Worm (Caenorhabditis elegans): ENCODE results near the gene K07E3.9.

DNA sequence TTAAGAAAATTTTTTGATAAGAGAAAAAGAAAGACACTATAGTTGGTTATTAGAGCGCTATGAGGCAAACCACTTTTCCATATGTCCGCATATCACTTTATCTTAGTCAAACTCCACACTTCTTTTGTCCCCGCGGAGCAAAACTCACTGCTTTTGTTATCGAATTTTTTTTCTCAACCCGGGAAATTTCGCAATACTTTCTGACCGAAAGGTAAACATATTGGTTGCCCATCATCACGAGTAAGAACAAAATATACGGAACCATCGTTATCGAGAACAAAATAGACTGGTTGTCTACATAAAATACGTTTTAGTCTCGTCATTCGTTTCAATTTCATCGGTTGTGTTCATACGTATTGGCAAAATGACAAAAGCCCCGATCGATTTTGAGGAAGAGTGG lies 38.7 kb upstream of the K07E3.9 start, which contains the start of gene C18A11.1:
- TF ChIP-seq flt-1 (GFP tag; IDR thresholded peaks at IDR 0.05) (no peak), cog-1 (tag; optimal IDR thresholded peaks at IDR 0.05) (no peak), ztf-29 (GFP tag; IDR thresholded peaks at IDR 0.05) (no peak), med-1 (GFP tag; optimal IDR thresholded peaks at IDR 0.05; ENCODE audit: insufficient read depth) (no peak)
